Fruit fly (Drosophila melanogaster): ENCODE results near the gene RYa-R.

DNA sequence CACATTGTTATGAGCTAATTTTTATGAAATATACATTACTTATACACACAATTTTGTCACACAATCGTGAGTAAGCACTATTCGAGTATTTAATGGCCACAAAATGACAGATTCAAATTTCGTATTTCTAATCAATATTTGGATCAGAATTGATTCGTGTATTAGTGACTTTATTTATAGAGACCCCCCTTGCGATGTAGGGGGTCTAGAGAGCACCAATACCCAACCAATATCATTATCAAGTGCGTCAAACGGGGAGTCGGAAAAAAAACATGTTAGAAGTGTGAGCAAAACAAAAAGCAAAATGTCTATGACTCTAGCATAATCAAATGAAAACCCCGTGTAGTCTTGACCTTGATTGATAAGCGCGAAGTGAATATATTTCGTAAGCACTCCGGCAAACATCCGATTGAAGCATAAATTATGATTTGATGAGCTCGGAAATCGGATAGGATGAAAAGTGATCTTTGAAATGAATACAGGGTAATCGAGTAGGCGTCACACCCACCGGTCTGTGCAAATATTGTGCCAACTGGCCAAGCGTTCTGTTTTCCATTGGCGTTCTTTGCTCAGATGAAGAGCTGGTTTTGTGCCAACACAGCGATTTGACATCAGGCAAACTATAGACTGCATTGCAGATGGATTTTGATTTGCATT is 44.5 kb upstream of the RYa-R start:
- no peak for TF ChIP-seq CG8478 (optimal IDR thresholded peaks at IDR 0.05)
- TF ChIP-seq CTCF (optimal IDR thresholded peaks at IDR 0.05), result no peak
